Worm (Caenorhabditis elegans) whole organism, L1 larva: Measurements from ENCODE around the gene unc-60.
A peak's percentile ranks its signal among the peaks of the same experiment; 100 is the strongest.

ENCODE experiments used
- F16B12.6 ChIP-seq: fragments of 150-350 bp; optimal IDR thresholded peaks from 2 replicates; lab custom pipeline; 2014; ENCODE audit warnings: missing biosample characterization, missing genetic modification characterization
- aha-1 ChIP-seq: fragments of 150-350 bp; optimal IDR thresholded peaks from 2 replicates; lab custom pipeline; 2014; ENCODE audit warnings: missing biosample characterization, missing genetic modification characterization
- alr-1 ChIP-seq: fragments of 200-800 bp; sonication (Bioruptor generic); optimal IDR thresholded peaks from 2 replicates; lab custom pipeline; 2018; ENCODE audit warnings: borderline replicate concordance, mild to moderate bottlenecking, missing genetic modification characterization, missing compliant biosample characterization
- aly-2 ChIP-seq: fragments of 150-350 bp; optimal IDR thresholded peaks from 2 replicates; lab custom pipeline; 2014; ENCODE audit warnings: missing biosample characterization, missing genetic modification characterization
- ama-1 ChIP-seq: fragments of 150-350 bp; optimal IDR thresholded peaks from 2 replicates; lab custom pipeline; 2014
- blmp-1 ChIP-seq: fragments of 150-350 bp; optimal IDR thresholded peaks from 2 replicates; lab custom pipeline; 2014; ENCODE audit warnings: missing biosample characterization, missing genetic modification characterization
- ceh-8 ChIP-seq: fragments of 200-800 bp; sonication (Bioruptor generic); optimal IDR thresholded peaks from 2 replicates; lab custom pipeline; 2018; ENCODE audit warnings: mild to moderate bottlenecking, missing genetic modification characterization, moderate library complexity, missing compliant biosample characterization
- ceh-82 ChIP-seq, 3 experiments: fragments of 150-350 bp in 1 of 3; sonication (generic microtip) in 2 of 3; optimal IDR thresholded peaks; 2 replicates each; lab custom pipeline; 2014 to 2017; ENCODE audit warnings: missing biosample characterization in 3 of 3, missing genetic modification characterization in 3 of 3
- ceh-88 ChIP-seq: fragments of 200-800 bp; sonication (Bioruptor generic); IDR thresholded peaks from 2 replicates; pipeline ENCODE4 v1.3.6; 2022; ENCODE audit warnings: missing genetic modification characterization, missing compliant biosample characterization
- dpl-1 ChIP-seq, 3 experiments: fragments of 150-350 bp in 2 of 3; sonication (generic microtip) in 1 of 3; optimal IDR thresholded peaks; 2 replicates each; lab custom pipeline; 2014 to 2017; ENCODE audit warnings: missing biosample characterization in 3 of 3, missing genetic modification characterization in 3 of 3, missing genetic modification reagents in 3 of 3
- efl-1 ChIP-seq, 4 experiments: fragments of 150-350 bp; optimal IDR thresholded peaks in 3 of 4; peaks in 1 of 4; 1 replicate in 1 of 4; 2 replicates in 3 of 4; lab custom pipeline; 2014; ENCODE audit warnings: missing biosample characterization in 2 of 4, missing genetic modification characterization in 2 of 4, missing genetic modification reagents in 2 of 4
- egl-27 ChIP-seq, 2 experiments: fragments of 150-350 bp in 1 of 2; sonication (generic microtip); optimal IDR thresholded peaks; 3 replicates each; lab custom pipeline; 2017 to 2018; ENCODE audit warnings: missing biosample characterization in 2 of 2, missing genetic modification characterization in 2 of 2, missing genetic modification reagents in 2 of 2
- elt-3 ChIP-seq, 6 experiments: fragments of 150-350 bp in 1 of 6; sonication (generic microtip); optimal IDR thresholded peaks; 2 replicates each; lab custom pipeline; 2017 to 2018; ENCODE audit warnings: missing biosample characterization in 6 of 6, missing genetic modification characterization in 6 of 6, inconsistent platforms in 1 of 6
- fkh-8 ChIP-seq: sonication (generic microtip); optimal IDR thresholded peaks from 2 replicates; lab custom pipeline; 2016; ENCODE audit warnings: mild to moderate bottlenecking, missing genetic modification characterization, missing compliant biosample characterization
- fos-1 ChIP-seq: fragments of 150-350 bp; optimal IDR thresholded peaks from 2 replicates; lab custom pipeline; 2014; ENCODE audit warnings: missing biosample characterization, missing genetic modification characterization
- grh-1 ChIP-seq: fragments of 200-800 bp; sonication (Bioruptor generic); IDR thresholded peaks from 2 replicates; pipeline ENCODE4 v1.3.6; 2022; ENCODE audit warnings: missing genetic modification reagents, missing genetic modification characterization, missing compliant biosample characterization
- irx-1 ChIP-seq: sonication (generic microtip); optimal IDR thresholded peaks from 2 replicates; lab custom pipeline; 2016; ENCODE audit warnings: missing genetic modification characterization, missing compliant biosample characterization
- jun-1 ChIP-seq: fragments of 150-350 bp; optimal IDR thresholded peaks from 2 replicates; lab custom pipeline; 2014; ENCODE audit warnings: missing biosample characterization, missing genetic modification reagents, missing genetic modification characterization
- lin-13 ChIP-seq: fragments of 150-350 bp; optimal IDR thresholded peaks from 2 replicates; lab custom pipeline; 2014; ENCODE audit warnings: missing biosample characterization, missing genetic modification reagents, missing genetic modification characterization
- lin-14 ChIP-seq: fragments of 200-800 bp; sonication (Bioruptor generic); optimal IDR thresholded peaks from 2 replicates; lab custom pipeline; 2018; ENCODE audit warnings: mild to moderate bottlenecking, missing genetic modification characterization, moderate library complexity, missing compliant biosample characterization
- lin-15B ChIP-seq: fragments of 150-350 bp; sonication (generic microtip); optimal IDR thresholded peaks from 3 replicates; lab custom pipeline; 2014; ENCODE audit warnings: missing biosample characterization, missing genetic modification characterization
- lin-35 ChIP-seq, 2 experiments: fragments of 150-350 bp; optimal IDR thresholded peaks; 2 replicates each; lab custom pipeline; 2014; ENCODE audit warnings: missing biosample characterization in 2 of 2, missing genetic modification characterization in 2 of 2, missing genetic modification reagents in 2 of 2
- lin-39 ChIP-seq: fragments of 150-350 bp; optimal IDR thresholded peaks from 2 replicates; lab custom pipeline; 2014; ENCODE audit warnings: missing biosample characterization, missing genetic modification reagents, missing genetic modification characterization
- lir-3 ChIP-seq: sonication (generic microtip); optimal IDR thresholded peaks from 2 replicates; lab custom pipeline; 2016; ENCODE audit warnings: mild to moderate bottlenecking, missing genetic modification characterization, moderate library complexity, missing compliant biosample characterization; ENCODE audit not compliant: poor library complexity
- lsy-2 ChIP-seq, 2 experiments: fragments of 150-350 bp; optimal IDR thresholded peaks; 2 replicates each; lab custom pipeline; 2014; ENCODE audit warnings: missing biosample characterization in 2 of 2, missing genetic modification characterization in 2 of 2
- mef-2 ChIP-seq: fragments of 150-350 bp; optimal IDR thresholded peaks from 2 replicates; lab custom pipeline; 2014; ENCODE audit warnings: missing biosample characterization, missing genetic modification characterization
- nhr-11 ChIP-seq: fragments of 150-350 bp; optimal IDR thresholded peaks from 2 replicates; lab custom pipeline; 2014; ENCODE audit warnings: missing biosample characterization, missing genetic modification characterization
- nhr-12 ChIP-seq: sonication (generic microtip); optimal IDR thresholded peaks from 2 replicates; lab custom pipeline; 2017; ENCODE audit warnings: missing biosample characterization, missing genetic modification characterization
- nhr-19 ChIP-seq: fragments of 200-800 bp; sonication (Bioruptor generic); conservative IDR thresholded peaks from 2 replicates; pipeline ENCODE4 v1.3.6; 2022; ENCODE audit warnings: missing genetic modification characterization, missing compliant biosample characterization
- nhr-20 ChIP-seq: sonication (generic microtip); optimal IDR thresholded peaks from 2 replicates; lab custom pipeline; 2016; ENCODE audit warnings: mild to moderate bottlenecking, missing genetic modification characterization, missing compliant biosample characterization
- nhr-28 ChIP-seq: fragments of 150-350 bp; optimal IDR thresholded peaks from 2 replicates; lab custom pipeline; 2014; ENCODE audit warnings: missing biosample characterization, missing genetic modification characterization
- nhr-71 ChIP-seq: sonication (generic microtip); optimal IDR thresholded peaks from 2 replicates; lab custom pipeline; 2016; ENCODE audit warnings: mild to moderate bottlenecking, missing genetic modification characterization, moderate library complexity, missing compliant biosample characterization
- nhr-77 ChIP-seq: fragments of 150-350 bp; optimal IDR thresholded peaks from 2 replicates; lab custom pipeline; 2014; ENCODE audit warnings: missing biosample characterization, missing genetic modification characterization
- nhr-84 ChIP-seq: sonication (generic microtip); optimal IDR thresholded peaks from 2 replicates; lab custom pipeline; 2017; ENCODE audit warnings: missing biosample characterization, missing genetic modification characterization
- nhr-90 ChIP-seq: sonication (generic microtip); optimal IDR thresholded peaks from 2 replicates; lab custom pipeline; 2016; ENCODE audit warnings: mild to moderate bottlenecking, missing genetic modification characterization, missing compliant biosample characterization; ENCODE audit not compliant: poor library complexity
- pag-3 ChIP-seq: sonication (generic microtip); optimal IDR thresholded peaks from 2 replicates; lab custom pipeline; 2017; ENCODE audit warnings: missing genetic modification characterization, mild to moderate bottlenecking, missing compliant biosample characterization, antibody characterized with exemption, borderline replicate concordance; ENCODE audit not compliant: insufficient read depth
- rnt-1 ChIP-seq: sonication (generic microtip); optimal IDR thresholded peaks from 2 replicates; lab custom pipeline; 2016; ENCODE audit warnings: mild to moderate bottlenecking, missing genetic modification characterization, moderate library complexity, missing compliant biosample characterization
- skn-1 ChIP-seq: fragments of 150-350 bp; optimal IDR thresholded peaks from 2 replicates; lab custom pipeline; 2014; ENCODE audit warnings: missing biosample characterization, missing genetic modification characterization
- snu-23 ChIP-seq: sonication (generic microtip); optimal IDR thresholded peaks from 2 replicates; lab custom pipeline; 2016; ENCODE audit warnings: missing genetic modification characterization, missing compliant biosample characterization
- sox-4 ChIP-seq: sonication (generic microtip); optimal IDR thresholded peaks from 2 replicates; lab custom pipeline; 2016; ENCODE audit warnings: missing genetic modification characterization, missing compliant biosample characterization
- sptf-1 ChIP-seq: fragments of 150-350 bp; optimal IDR thresholded peaks from 2 replicates; lab custom pipeline; 2014; ENCODE audit warnings: missing biosample characterization, missing genetic modification characterization
- swsn-7 ChIP-seq: sonication (generic microtip); optimal IDR thresholded peaks from 2 replicates; lab custom pipeline; 2016; ENCODE audit warnings: missing genetic modification characterization, missing compliant biosample characterization
- tbx-2 ChIP-seq: sonication (generic microtip); optimal IDR thresholded peaks from 2 replicates; lab custom pipeline; 2016; ENCODE audit warnings: missing genetic modification characterization, missing compliant biosample characterization
- tlp-1 ChIP-seq: fragments of 150-350 bp; optimal IDR thresholded peaks from 2 replicates; lab custom pipeline; 2014; ENCODE audit warnings: missing biosample characterization, missing genetic modification characterization
- unc-130 ChIP-seq: fragments of 150-350 bp; optimal IDR thresholded peaks from 2 replicates; lab custom pipeline; 2017; ENCODE audit warnings: missing biosample characterization, missing genetic modification characterization, inconsistent platforms
- unc-98 ChIP-seq: fragments of 200-800 bp; sonication (Bioruptor generic); IDR thresholded peaks from 2 replicates; pipeline ENCODE4 v1.3.6; 2022; ENCODE audit warnings: missing genetic modification characterization, missing compliant biosample characterization
- xbp-1 ChIP-seq: sonication (generic microtip); optimal IDR thresholded peaks from 2 replicates; lab custom pipeline; 2016; ENCODE audit warnings: missing genetic modification characterization, missing compliant biosample characterization

Gene unc-60

DNA sequence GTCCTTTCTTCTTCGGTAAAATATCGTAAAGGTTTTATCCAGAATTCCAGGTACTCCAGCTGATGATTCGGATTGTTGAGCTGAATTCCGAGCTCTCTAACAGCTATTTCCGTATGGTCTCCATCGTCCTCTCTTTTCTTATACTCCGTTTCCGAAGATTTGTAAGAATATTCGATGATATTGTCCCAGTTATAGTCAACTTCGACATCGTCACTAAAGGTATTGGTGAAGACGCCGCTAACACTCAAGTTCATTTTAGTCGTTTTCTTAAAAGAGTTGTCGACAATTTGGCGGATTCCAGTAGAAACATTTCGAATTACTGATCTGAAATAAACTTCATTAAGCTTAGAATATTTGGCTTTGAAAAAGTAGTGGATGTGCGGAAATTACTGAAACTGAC, 39.8 kb upstream of the unc-60 start:
- TF ChIP-seq efl-1 (optimal IDR thresholded peaks at IDR 0.05; lab: Kevin White, UChicago) (no peak), efl-1 (GFP tag; optimal IDR thresholded peaks at IDR 0.05 in 1 of 2; lab: Kevin White, UChicago) (peak in 1 of 2 experiments; percentile 93), ama-1 (no peak)

DNA sequence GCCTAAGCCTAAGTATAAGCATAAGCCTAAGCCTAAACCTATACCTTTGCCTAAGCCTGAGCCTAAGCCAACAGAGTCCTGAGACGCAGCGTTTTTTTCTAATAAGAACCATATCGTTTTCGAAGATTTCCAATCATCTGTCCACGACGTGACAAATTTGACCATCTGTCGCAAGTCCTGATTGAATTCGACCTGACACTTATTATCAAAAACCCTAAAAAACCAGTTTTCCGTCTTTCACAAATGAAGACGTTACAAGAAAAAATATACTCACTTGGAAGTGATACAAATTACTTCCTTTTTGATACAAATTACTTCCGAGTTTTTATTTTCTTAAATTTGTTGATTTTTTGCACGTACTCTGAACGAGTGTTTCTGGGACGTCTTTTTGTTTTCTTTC, 36.7 kb upstream of the unc-60 start:
- TF ChIP-seq nhr-20 (peak; percentile 12), tbx-2 (tag; lab: Kevin White, UChicago) (peak; percentile 25), lin-15B (tag; lab: Kevin White, UChicago) (no peak), lin-14 (peak; percentile 52), elt-3 (tag; optimal IDR thresholded peaks at IDR 0.05; lab: Kevin White, UChicago) (peak in 2 of 6 experiments; percentile 12 to 65), grh-1 (peak; percentile 47; the same call in 1 of the 2 replicates), lsy-2 (tag; optimal IDR thresholded peaks at IDR 0.05; lab: Kevin White, UChicago) (no peak), blmp-1 (tag; lab: Kevin White, UChicago) (peak; percentile 52)

DNA sequence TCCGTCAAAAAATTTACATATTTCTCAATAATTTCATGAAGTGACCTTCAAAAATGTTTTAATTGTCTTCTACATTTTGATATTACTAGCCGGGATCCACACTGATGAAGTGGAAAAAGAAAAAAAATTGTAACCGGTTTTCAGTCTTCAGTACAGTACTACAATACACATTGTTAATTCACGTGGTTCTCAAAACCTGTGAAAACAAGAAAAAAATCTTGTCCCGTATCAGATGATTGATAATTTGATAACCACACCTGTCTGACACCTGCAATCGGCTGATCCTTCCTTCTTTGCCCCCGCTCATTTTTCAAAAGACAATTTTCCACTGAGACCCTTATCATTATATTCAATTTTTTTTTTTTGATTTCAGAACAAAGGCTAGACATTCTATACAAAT, 36.1 kb upstream of the unc-60 start, which contains the start of gene R09B5.11:
TSS of gene R09B5.11 (plus strand) at position 374 of the 400 bp plus-strand sequence.
- no peak for TF ChIP-seq skn-1 (tag; lab: Kevin White, UChicago)
- no peak for TF ChIP-seq tlp-1 (tag; lab: Kevin White, UChicago)
- TF ChIP-seq F16B12.6 (tag; lab: Kevin White, UChicago) = no peak
- TF ChIP-seq fkh-8 (tag; lab: Kevin White, UChicago) = no peak
- peak in 4 of 6 experiments; percentile 43 to 84 (median 58) for TF ChIP-seq elt-3 (tag; optimal IDR thresholded peaks at IDR 0.05; lab: Kevin White, UChicago)
- peak; percentile 7 for TF ChIP-seq blmp-1 (tag; lab: Kevin White, UChicago)
- no peak for TF ChIP-seq mef-2 (tag; lab: Kevin White, UChicago)
- peak; percentile 84 for TF ChIP-seq lin-14
- no peak for TF ChIP-seq aha-1 (tag; lab: Kevin White, UChicago)
- peak; percentile 92 for TF ChIP-seq grh-1
- no peak for TF ChIP-seq rnt-1 (tag; lab: Kevin White, UChicago)
- TF ChIP-seq nhr-84 (tag; lab: Kevin White, UChicago) = no peak
- TF ChIP-seq egl-27 (tag; optimal IDR thresholded peaks at IDR 0.05; lab: Kevin White, UChicago) = no peak
- TF ChIP-seq dpl-1 (GFP tag; optimal IDR thresholded peaks at IDR 0.05; lab: Kevin White, UChicago) = no peak
- no peak for TF ChIP-seq nhr-77 (tag; lab: Kevin White, UChicago)
- TF ChIP-seq nhr-11 (tag; lab: Kevin White, UChicago) = no peak
- peak; percentile 42 for TF ChIP-seq nhr-90
- TF ChIP-seq lin-39 (tag; lab: Kevin White, UChicago) = no peak
- TF ChIP-seq xbp-1 = no peak
- no peak for TF ChIP-seq alr-1 (tag; lab: Kevin White, UChicago)
- no peak for TF ChIP-seq irx-1 (tag; lab: Kevin White, UChicago)
- TF ChIP-seq ama-1 = no peak
- TF ChIP-seq aly-2 (tag; lab: Kevin White, UChicago) = no peak
- no peak for TF ChIP-seq lin-13 (GFP tag; lab: Kevin White, UChicago)
- TF ChIP-seq pag-3 (tag; lab: Kevin White, UChicago) = no peak
- TF ChIP-seq ceh-8 (GFP tag; lab: Kevin White, UChicago) = no peak
- no peak for TF ChIP-seq sptf-1 (tag; lab: Kevin White, UChicago)
- TF ChIP-seq unc-130 (tag; lab: Kevin White, UChicago) = peak; percentile 24
- no peak for TF ChIP-seq lin-35 (GFP tag; optimal IDR thresholded peaks at IDR 0.05; lab: Kevin White, UChicago)
- TF ChIP-seq unc-98 (GFP tag; lab: Robert Waterston, UW) = no peak
- TF ChIP-seq nhr-28 (tag; lab: Kevin White, UChicago) = no peak
- TF ChIP-seq jun-1 = no peak
- TF ChIP-seq sox-4 (tag; lab: Kevin White, UChicago) = no peak
- TF ChIP-seq ceh-88 = no peak
- no peak for TF ChIP-seq lin-15B (tag; lab: Kevin White, UChicago)
- peak; percentile 44 for TF ChIP-seq snu-23 (GFP tag; lab: Kevin White, UChicago)
- TF ChIP-seq nhr-20 = peak; percentile 65
- TF ChIP-seq nhr-19 = peak; percentile 44
- no peak for TF ChIP-seq ceh-82 (tag; optimal IDR thresholded peaks at IDR 0.05; lab: Kevin White, UChicago)
- no peak for TF ChIP-seq fos-1 (tag; lab: Kevin White, UChicago)
- TF ChIP-seq lir-3 = no peak
- no peak for TF ChIP-seq nhr-12 (tag; lab: Kevin White, UChicago)
- TF ChIP-seq efl-1 (optimal IDR thresholded peaks at IDR 0.05; lab: Kevin White, UChicago) = no peak
- peak in 1 of 2 experiments; percentile 58 for TF ChIP-seq efl-1 (GFP tag; optimal IDR thresholded peaks at IDR 0.05 in 1 of 2; lab: Kevin White, UChicago)
- peak; percentile 37 for TF ChIP-seq tbx-2 (tag; lab: Kevin White, UChicago)
- no peak for TF ChIP-seq swsn-7 (tag; lab: Kevin White, UChicago)
- TF ChIP-seq nhr-71 (tag; lab: Kevin White, UChicago) = peak; percentile 54
